Fruit fly (Drosophila melanogaster) whole organism, embryonic: ENCODE measurements around the gene CG33947.

Experiments used
- Antp ChIP-seq: fragments of 200-800 bp; sonication (Bioruptor generic); optimal IDR thresholded peaks from 3 replicates; lab custom pipeline; 2016; ENCODE audit warnings: missing biosample characterization, missing genetic modification characterization
- Awh ChIP-seq: fragments of 200-800 bp; sonication (Bioruptor generic); IDR thresholded peaks from 2 replicates; pipeline ENCODE4, ENCODE4 v1.3.6; 2022; ENCODE audit warnings: missing biosample characterization, missing genetic modification characterization
- C15 ChIP-seq: fragments of 200-800 bp; sonication (Bioruptor generic); IDR thresholded peaks from 3 replicates; pipeline ENCODE4 v1.3.6; 2022; ENCODE audit warnings: missing biosample characterization, missing genetic modification characterization
- CG10431 ChIP-seq: fragments of 200-800 bp; sonication (Bioruptor generic); optimal IDR thresholded peaks from 3 replicates; lab custom pipeline; 2018; ENCODE audit warnings: missing biosample characterization, mild to moderate bottlenecking, missing genetic modification characterization
- CG10462 ChIP-seq: fragments of 200-800 bp; sonication (Bioruptor generic); optimal IDR thresholded peaks from 2 replicates; lab custom pipeline; 2016; ENCODE audit warnings: missing biosample characterization, missing genetic modification characterization
- CG10543 ChIP-seq: fragments of 200-800 bp; sonication (Bioruptor generic); optimal IDR thresholded peaks from 3 replicates; lab custom pipeline; 2017; ENCODE audit warnings: missing biosample characterization, mild to moderate bottlenecking, missing genetic modification characterization, moderate library complexity
- CG12155 ChIP-seq: fragments of 200-800 bp; sonication (Bioruptor generic); optimal IDR thresholded peaks from 3 replicates; lab custom pipeline; 2016; ENCODE audit warnings: missing biosample characterization, missing genetic modification characterization
- CG14965 ChIP-seq: fragments of 200-800 bp; sonication (Bioruptor generic); optimal IDR thresholded peaks from 2 replicates; lab custom pipeline; 2016; ENCODE audit warnings: missing biosample characterization, missing genetic modification characterization, borderline replicate concordance
- CG1603 ChIP-seq: fragments of 200-800 bp; sonication (Bioruptor generic); optimal IDR thresholded peaks from 2 replicates; lab custom pipeline; 2019; ENCODE audit warnings: missing biosample characterization, mild to moderate bottlenecking, missing genetic modification characterization, moderate library complexity
- CG17328 ChIP-seq: fragments of 200-800 bp; sonication (Bioruptor generic); IDR thresholded peaks from 2 replicates; pipeline ENCODE4 v1.3.6; 2022; ENCODE audit warnings: missing biosample characterization, missing genetic modification characterization
- CG17361 ChIP-seq: fragments of 200-800 bp; sonication (Bioruptor generic); IDR thresholded peaks from 3 replicates; pipeline ENCODE4 v1.3.6; 2022; ENCODE audit warnings: missing biosample characterization, missing genetic modification characterization
- CG2889 ChIP-seq: fragments of 200-800 bp; sonication (Bioruptor generic); IDR thresholded peaks from 3 replicates; pipeline ENCODE4 v1.3.6; 2022; ENCODE audit warnings: missing biosample characterization, missing genetic modification characterization
- CG31441 ChIP-seq: fragments of 200-800 bp; sonication (Bioruptor generic); IDR thresholded peaks from 2 replicates; pipeline ENCODE4 v1.3.6; 2022; ENCODE audit warnings: missing biosample characterization, missing genetic modification characterization
- CG3407 ChIP-seq: fragments of 200-800 bp; sonication (Bioruptor generic); optimal IDR thresholded peaks from 2 replicates; lab custom pipeline; 2018; ENCODE audit warnings: missing biosample characterization, mild to moderate bottlenecking, missing genetic modification characterization
- CG43689 ChIP-seq: fragments of 200-800 bp; sonication (Bioruptor generic); IDR thresholded peaks from 2 replicates; pipeline ENCODE4 v1.3.6; 2022; ENCODE audit warnings: missing biosample characterization, missing genetic modification characterization
- CG4424 ChIP-seq: fragments of 200-800 bp; sonication (Bioruptor generic); optimal IDR thresholded peaks from 3 replicates; lab custom pipeline; 2016; ENCODE audit warnings: missing biosample characterization, missing genetic modification characterization
- CG5245 ChIP-seq: fragments of 200-800 bp; sonication (Bioruptor generic); optimal IDR thresholded peaks from 3 replicates; lab custom pipeline; 2016; ENCODE audit warnings: missing biosample characterization, missing genetic modification characterization
- CG6683 ChIP-seq: fragments of 200-800 bp; sonication (Bioruptor generic); optimal IDR thresholded peaks from 2 replicates; lab custom pipeline; 2017; ENCODE audit warnings: missing biosample characterization, mild to moderate bottlenecking, missing genetic modification characterization, missing genetic modification reagents
- CG9876 ChIP-seq: fragments of 200-800 bp; sonication (Bioruptor generic); optimal IDR thresholded peaks from 2 replicates; lab custom pipeline; 2016; ENCODE audit warnings: missing biosample characterization, missing genetic modification characterization
- Dek ChIP-seq: fragments of 200-800 bp; sonication (Bioruptor generic); optimal IDR thresholded peaks from 3 replicates; lab custom pipeline; 2019; ENCODE audit warnings: missing biosample characterization, mild to moderate bottlenecking, missing genetic modification characterization, moderate library complexity
- Fer1 ChIP-seq: fragments of 200-800 bp; sonication (Bioruptor generic); optimal IDR thresholded peaks from 2 replicates; lab custom pipeline; 2017; ENCODE audit warnings: missing biosample characterization, mild to moderate bottlenecking, missing genetic modification characterization
- Fer3 ChIP-seq: fragments of 200-800 bp; sonication (Bioruptor generic); optimal IDR thresholded peaks from 2 replicates; lab custom pipeline; 2018; ENCODE audit warnings: missing biosample characterization, mild to moderate bottlenecking, missing genetic modification characterization, moderate library complexity
- HLH54F ChIP-seq: fragments of 200-800 bp; sonication (Bioruptor generic); optimal IDR thresholded peaks from 3 replicates; lab custom pipeline; 2016; ENCODE audit warnings: missing biosample characterization, missing genetic modification characterization
- HLHmδ ChIP-seq: fragments of 200-800 bp; sonication (Bioruptor generic); optimal IDR thresholded peaks from 2 replicates; lab custom pipeline; 2018; ENCODE audit warnings: missing biosample characterization, mild to moderate bottlenecking, missing genetic modification characterization, moderate library complexity
- HmgD ChIP-seq: fragments of 200-800 bp; sonication (Bioruptor generic); optimal IDR thresholded peaks from 3 replicates; lab custom pipeline; 2016; ENCODE audit warnings: missing biosample characterization, missing genetic modification characterization
- Lhr ChIP-seq: fragments of 200-800 bp; sonication (Bioruptor generic); optimal IDR thresholded peaks from 3 replicates; lab custom pipeline; 2017; ENCODE audit warnings: mild to moderate bottlenecking, missing biosample characterization, missing genetic modification reagents, missing genetic modification characterization
- Lim3 ChIP-seq: fragments of 200-800 bp; sonication (Bioruptor generic); IDR thresholded peaks from 2 replicates; pipeline ENCODE4 v1.3.6; 2022; ENCODE audit warnings: missing biosample characterization, missing genetic modification characterization
- NFAT ChIP-seq: fragments of 200-800 bp; sonication (Bioruptor generic); IDR thresholded peaks from 2 replicates; pipeline ENCODE4 v1.3.6; 2022; ENCODE audit warnings: missing biosample characterization, missing genetic modification characterization
- Sry-δ ChIP-seq: fragments of 200-800 bp; sonication (Bioruptor generic); optimal IDR thresholded peaks from 2 replicates; lab custom pipeline; 2016; ENCODE audit warnings: missing biosample characterization, missing genetic modification characterization
- Stat92E ChIP-seq, 3 experiments: fragments of >200 bp in 2 of 3; fragments of 200-800 bp in 1 of 3; sonication (Bioruptor generic) in 1 of 3; optimal IDR thresholded peaks; 2 replicates each; lab custom pipeline; 2017 to 2019; ENCODE audit warnings: missing biosample characterization in 3 of 3, missing genetic modification characterization in 3 of 3, mild to moderate bottlenecking in 1 of 3, moderate library complexity in 1 of 3
- amos ChIP-seq: fragments of 200-800 bp; sonication (Bioruptor generic); IDR thresholded peaks from 2 replicates; pipeline ENCODE4 v1.3.6; 2022; ENCODE audit warnings: missing biosample characterization, missing genetic modification characterization; ENCODE audit not compliant: partially characterized antibody
- ato ChIP-seq: fragments of 200-800 bp; sonication (Bioruptor generic); IDR thresholded peaks from 2 replicates; pipeline ENCODE4 v1.3.6; 2022; ENCODE audit warnings: missing biosample characterization, missing genetic modification characterization; ENCODE audit not compliant: partially characterized antibody
- az2 ChIP-seq: fragments of 200-800 bp; sonication (Bioruptor generic); optimal IDR thresholded peaks from 3 replicates; lab custom pipeline; 2016; ENCODE audit warnings: missing biosample characterization, missing genetic modification characterization
- bsh ChIP-seq, 2 experiments: fragments of 200-800 bp; sonication (Bioruptor generic); optimal IDR thresholded peaks; 2 replicates each; lab custom pipeline; 2017 to 2018; ENCODE audit warnings: mild to moderate bottlenecking in 2 of 2, missing biosample characterization in 2 of 2, missing genetic modification characterization in 2 of 2, moderate library complexity in 1 of 2
- chif ChIP-seq, 2 experiments: fragments of 200-800 bp; sonication (Bioruptor generic); optimal IDR thresholded peaks; 3 replicates each; lab custom pipeline; 2016; ENCODE audit warnings: missing biosample characterization in 2 of 2, missing genetic modification characterization in 2 of 2
- chm ChIP-seq: fragments of 200-800 bp; sonication (Bioruptor generic); IDR thresholded peaks from 2 replicates; pipeline ENCODE4 v1.3.6; 2022; ENCODE audit warnings: missing biosample characterization, missing genetic modification characterization
- emc ChIP-seq: fragments of 200-800 bp; sonication (Bioruptor generic); optimal IDR thresholded peaks from 2 replicates; lab custom pipeline; 2016; ENCODE audit warnings: missing biosample characterization, missing genetic modification characterization
- gcm ChIP-seq: fragments of 200-800 bp; sonication (Bioruptor generic); optimal IDR thresholded peaks from 2 replicates; lab custom pipeline; 2019; ENCODE audit warnings: missing biosample characterization, mild to moderate bottlenecking, missing genetic modification characterization, moderate library complexity
- grau ChIP-seq: fragments of 200-800 bp; optimal IDR thresholded peaks from 3 replicates; lab custom pipeline; 2019; ENCODE audit warnings: missing biosample characterization, mild to moderate bottlenecking, missing genetic modification characterization, moderate library complexity
- lab ChIP-seq: fragments of 200-800 bp; sonication (Bioruptor generic); optimal IDR thresholded peaks from 3 replicates; lab custom pipeline; 2017; ENCODE audit warnings: missing biosample characterization, missing genetic modification characterization, mild to moderate bottlenecking, moderate library complexity, missing genetic modification reagents
- mam ChIP-seq: fragments of 200-800 bp; sonication (Bioruptor generic); optimal IDR thresholded peaks from 3 replicates; lab custom pipeline; 2016; ENCODE audit warnings: missing biosample characterization, missing genetic modification characterization
- nau ChIP-seq: fragments of 200-800 bp; sonication (Bioruptor generic); optimal IDR thresholded peaks from 3 replicates; lab custom pipeline; 2017; ENCODE audit warnings: missing biosample characterization, mild to moderate bottlenecking, missing genetic modification characterization, missing genetic modification reagents
- otp ChIP-seq: fragments of 200-800 bp; sonication (Bioruptor generic); IDR thresholded peaks from 3 replicates; pipeline ENCODE4, ENCODE4 v1.3.6; 2022; ENCODE audit warnings: missing biosample characterization, missing genetic modification characterization
- prd ChIP-seq, 3 experiments: fragments of >200 bp in 2 of 3; fragments of 200-800 bp in 1 of 3; sonication (Bioruptor generic) in 1 of 3; optimal IDR thresholded peaks in 2 of 3; IDR thresholded peaks in 1 of 3; 2 replicates in 2 of 3; 3 replicates in 1 of 3; pipeline versions ENCODE4 v1.3.6 to Lab custom; 2017 to 2022; ENCODE audit warnings: missing biosample characterization in 1 of 3, missing genetic modification characterization in 1 of 3
- row ChIP-seq: fragments of 200-800 bp; sonication (Bioruptor generic); IDR thresholded peaks from 3 replicates; pipeline ENCODE4 v1.3.6; 2022; ENCODE audit warnings: missing biosample characterization, missing genetic modification characterization
- sisA ChIP-seq: fragments of 200-800 bp; sonication (Bioruptor generic); IDR thresholded peaks from 2 replicates; pipeline ENCODE4 v1.3.6; 2022; ENCODE audit warnings: missing biosample characterization, missing genetic modification characterization
- ssp ChIP-seq: fragments of 200-800 bp; sonication (Bioruptor generic); IDR thresholded peaks from 2 replicates; pipeline ENCODE4 v1.3.6; 2022; ENCODE audit warnings: missing biosample characterization, missing genetic modification characterization
- tgo ChIP-seq: fragments of 200-800 bp; sonication (Bioruptor generic); IDR thresholded peaks from 3 replicates; pipeline ENCODE4 v1.3.6; 2022; ENCODE audit warnings: missing biosample characterization, missing genetic modification characterization
- tx ChIP-seq: fragments of 200-800 bp; sonication (Bioruptor generic); optimal IDR thresholded peaks from 2 replicates; lab custom pipeline; 2016; ENCODE audit warnings: missing biosample characterization, missing genetic modification characterization
- unpg ChIP-seq: fragments of 200-800 bp; sonication (Bioruptor generic); optimal IDR thresholded peaks from 3 replicates; lab custom pipeline; 2018; ENCODE audit warnings: missing biosample characterization, mild to moderate bottlenecking, missing genetic modification characterization, moderate library complexity

CG33947 gene

DNA sequence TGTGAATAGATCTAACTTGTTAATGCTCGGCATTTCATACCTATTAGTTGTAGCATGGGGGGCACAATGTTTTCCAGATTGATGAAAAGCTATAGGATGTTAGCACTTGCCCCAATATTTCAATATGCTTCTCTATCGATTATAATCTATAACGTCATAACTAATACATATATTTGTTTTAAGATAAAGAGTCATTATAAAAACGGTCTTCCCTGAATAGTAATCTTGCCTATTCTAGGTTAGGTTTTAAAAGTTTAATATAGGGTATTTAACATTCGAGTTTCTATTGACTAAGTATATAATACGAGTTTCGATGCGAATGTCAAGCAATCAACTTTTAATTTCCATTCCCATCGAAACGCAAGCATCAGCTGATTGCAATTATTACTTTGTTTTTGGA is 35.1 kb upstream of the CG33947 start, which contains the start of the genes CG6321 and Blos2 (continued):
- TF ChIP-seq Antp (peak; percentile 15), CG6683 (GFP tag; lab: Kevin White, UChicago) (peak; percentile 50), Stat92E (GFP tag; optimal IDR thresholded peaks at IDR 0.05; lab: Kevin White, UChicago) (no peak), ato (no peak), chif (GFP tag; optimal IDR thresholded peaks at IDR 0.05; lab: Kevin White, UChicago) (peak in 1 of 2 experiments; percentile 67), Lhr (GFP tag; lab: Kevin White, UChicago) (peak; percentile 22), CG10543 (GFP tag; lab: Kevin White, UChicago) (peak; percentile 54), CG43689 (GFP tag; lab: Robert Waterston, UW) (no peak), CG3407 (GFP tag; lab: Kevin White, UChicago) (peak; percentile 24), CG2889 (GFP tag; lab: Robert Waterston, UW) (no peak), CG12155 (peak; percentile 64), Fer3 (tag; lab: Kevin White, UChicago) (peak; percentile 80), row (GFP tag; lab: Robert Waterston, UW) (peak; percentile 93), emc (no peak), CG14965 (no peak), Sry-δ (GFP tag; lab: Kevin White, UChicago) (peak; percentile 2), CG5245 (GFP tag; lab: Kevin White, UChicago) (peak; percentile 39), HLH54F (GFP tag; lab: Kevin White, UChicago) (peak; percentile 33), CG9876 (no peak), prd (optimal IDR thresholded peaks at IDR 0.05; lab: Kevin White, UChicago) (no peak), prd (GFP tag; IDR thresholded peaks at IDR 0.05; lab: Robert Waterston, UW) (peak; percentile 61; the same call in 2 of the 3 replicates), CG10462 (GFP tag; lab: Kevin White, UChicago) (no peak), C15 (GFP tag; lab: Robert Waterston, UW) (peak; percentile 59; the same call in 1 of the 3 replicates), amos (GFP tag; lab: Robert Waterston, UW) (no peak), CG31441 (GFP tag; lab: Robert Waterston, UW) (peak; percentile 84), ssp (no peak), Dek (tag; lab: Kevin White, UChicago) (peak; percentile 73), gcm (GFP tag; lab: Kevin White, UChicago) (peak; percentile 81), sisA (GFP tag; lab: Robert Waterston, UW) (peak; percentile 54), HmgD (GFP tag; lab: Kevin White, UChicago) (no peak), nau (GFP tag; lab: Kevin White, UChicago) (peak; percentile 63), unpg (peak; percentile 87), CG1603 (tag; lab: Kevin White, UChicago) (peak; percentile 63), otp (GFP tag; lab: Robert Waterston, UW) (no peak), Awh (GFP tag; lab: Robert Waterston, UW) (no peak; the same call in 1 of the 2 replicates), CG4424 (GFP tag; lab: Kevin White, UChicago) (peak; percentile 73), mam (GFP tag; lab: Kevin White, UChicago) (peak; percentile 23), Lim3 (no peak), tx (GFP tag; lab: Kevin White, UChicago) (peak; percentile 3), Fer1 (peak; percentile 87), tgo (GFP tag; lab: Robert Waterston, UW) (peak; percentile 64; the same call in 1 of the 3 replicates), bsh (GFP tag; optimal IDR thresholded peaks at IDR 0.05; lab: Kevin White, UChicago) (peak; percentile 54 to 80), CG17328 (peak; percentile 75), CG17361 (GFP tag; lab: Robert Waterston, UW) (peak; percentile 81), NFAT (GFP tag; lab: Robert Waterston, UW) (peak; percentile 45; the same call in 1 of the 2 replicates), lab (peak; percentile 86), grau (tag; lab: Kevin White, UChicago) (peak; percentile 85), chm (GFP tag; lab: Robert Waterston, UW) (peak; percentile 55; the same call in 1 of the 2 replicates), az2 (peak; percentile 66), CG10431 (GFP tag; lab: Kevin White, UChicago) (no peak), HLHmδ (GFP tag; lab: Kevin White, UChicago) (no peak)
